Fruit fly (Drosophila melanogaster): Measurements from ENCODE around the gene Ssu72.

The Ssu72 gene

DNA sequence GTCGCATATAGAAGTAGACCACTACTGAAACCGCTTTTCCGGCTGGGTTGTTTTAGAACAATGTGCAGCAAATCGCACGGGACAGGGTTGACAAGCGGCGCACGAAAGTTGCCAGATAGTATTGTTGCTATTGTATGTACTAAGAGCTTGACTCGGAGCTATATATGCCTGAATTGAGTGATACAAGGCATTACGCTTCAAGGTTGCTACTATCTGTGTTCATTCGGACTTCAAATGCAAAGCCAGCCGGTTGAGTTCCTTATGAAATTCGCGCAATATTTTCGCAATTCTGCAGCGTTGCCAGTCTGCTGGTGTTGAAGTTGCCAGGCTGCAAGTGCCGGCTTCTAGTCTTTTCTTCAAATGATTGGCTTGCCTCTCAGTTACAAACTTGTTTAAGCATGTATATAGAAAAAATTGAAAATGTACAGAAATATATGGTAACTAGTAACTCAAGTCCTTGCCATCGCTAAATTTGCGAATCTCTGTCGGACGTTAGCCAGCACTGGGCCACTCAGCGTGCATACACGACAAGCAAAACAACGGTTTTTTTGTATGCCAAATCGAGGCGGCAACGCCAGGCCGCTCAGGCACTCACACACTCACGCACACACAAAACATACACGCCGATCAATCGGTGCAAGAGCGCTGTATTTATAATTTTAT is 12.5 kb upstream of the Ssu72 start, which contains the start of the genes Ranbp21 and Elys:
Gene Ranbp21, minus strand, starts transcription at position 513 of the 663 bp plus-strand sequence.
Gene Elys, plus strand, starts transcription at position 549 of the 663 bp plus-strand sequence.
- TF ChIP-seq noc (tag; optimal IDR thresholded peaks at IDR 0.05) = no peak

- TF ChIP-seq noc (tag; optimal IDR thresholded peaks at IDR 0.05) = no peak
These were observed 1.7 kb upstream of the Ssu72 start for dm6 chrX:19662583-19663195.

DNA sequence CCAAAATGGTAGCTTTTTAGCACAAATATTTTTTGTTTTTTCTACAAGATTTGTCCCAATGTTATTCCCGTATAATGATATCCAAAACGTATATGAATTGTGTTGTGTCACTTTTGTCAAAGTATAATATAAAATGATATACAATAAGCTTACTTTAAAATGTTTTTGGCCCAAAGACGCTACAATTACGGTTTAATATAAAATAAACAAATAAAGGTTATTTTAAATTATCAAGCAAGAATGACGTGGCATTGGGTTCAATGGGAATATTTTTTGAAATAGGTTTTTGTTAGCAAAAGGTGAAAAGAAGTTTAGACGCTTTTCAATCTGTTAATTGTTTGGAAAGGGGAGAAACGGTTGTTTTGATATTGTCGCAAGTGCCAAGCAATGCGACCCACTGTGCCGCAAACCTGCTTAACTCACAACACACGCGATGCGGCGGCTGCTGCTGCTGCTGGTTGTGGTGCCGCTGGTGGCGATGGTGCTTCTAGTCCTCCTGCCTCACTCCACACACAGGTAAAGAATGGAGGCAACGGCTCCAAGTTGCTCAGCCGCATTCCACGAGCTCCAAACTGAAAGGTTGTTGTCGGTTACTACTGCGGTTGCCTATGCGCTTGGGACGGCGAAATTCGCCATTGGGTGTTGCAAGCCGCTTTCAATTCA is 1.0 kb upstream of the Ssu72 start:
- no peak for TF ChIP-seq noc (tag; optimal IDR thresholded peaks at IDR 0.05)

DNA sequence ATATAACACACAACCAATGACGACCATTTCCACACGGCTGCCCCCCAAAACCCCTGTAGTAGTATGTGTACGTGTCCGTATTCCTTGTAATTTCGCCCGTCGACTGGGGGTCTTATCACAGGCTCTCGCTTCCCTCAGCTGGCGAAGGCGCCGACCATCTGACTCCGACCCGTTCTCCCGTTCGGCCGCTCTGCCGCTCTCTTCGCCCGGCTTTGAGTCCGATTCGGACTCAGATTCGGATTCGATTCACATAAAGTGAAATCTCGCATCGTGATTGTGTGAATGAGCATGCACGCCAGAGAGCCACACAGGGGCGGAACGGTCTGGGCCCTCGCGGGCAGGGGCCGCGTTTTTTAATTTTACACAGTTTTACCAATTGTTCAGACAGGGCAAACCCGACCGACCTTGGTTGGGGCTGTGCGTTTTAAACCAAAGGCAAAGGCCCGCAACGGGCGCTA is 1.4 kb downstream of the Ssu72 start:
- peak; percentile 30 for TF ChIP-seq noc (tag; optimal IDR thresholded peaks at IDR 0.05)

DNA sequence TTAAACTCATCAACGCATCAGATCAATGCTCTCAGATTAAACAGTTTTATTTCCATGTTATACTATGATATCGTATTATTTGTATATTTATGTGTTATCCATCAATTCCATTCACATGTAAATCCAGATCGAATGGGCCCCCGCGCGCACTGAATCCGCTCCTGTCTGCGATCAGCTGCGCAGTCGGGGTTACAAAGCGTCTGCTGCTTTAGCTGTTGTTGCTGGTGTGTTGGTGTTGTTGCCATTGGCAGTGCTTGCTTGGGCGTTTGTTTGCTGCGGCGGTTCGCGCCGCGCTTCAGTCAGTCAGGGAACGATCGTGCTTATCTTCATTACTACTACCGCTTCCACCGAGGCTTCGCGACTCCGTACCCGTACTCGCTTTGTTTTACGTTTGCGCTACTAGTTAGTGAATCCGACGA is 2.6 kb downstream of the Ssu72 start, which contains the start of gene Zw:
Gene Zw, plus strand, starts transcription at position 262 of the 419 bp plus-strand sequence.
- peak; percentile 26 for TF ChIP-seq noc (tag; optimal IDR thresholded peaks at IDR 0.05)

dm6 chrX:19667444-19668104 is 3.2 kb downstream of the Ssu72 start:
- TF ChIP-seq noc (tag; optimal IDR thresholded peaks at IDR 0.05) = no peak

dm6 chrX:19668405-19668804 is 4.0 kb downstream of the Ssu72 start:
- peak; percentile 99 for TF ChIP-seq noc (tag; optimal IDR thresholded peaks at IDR 0.05)

dm6 chrX:19675662-19676061 is 11.3 kb downstream of the Ssu72 start, which contains the start of gene et:
Gene et, minus strand, starts transcription at chrX:19675891.
- TF ChIP-seq noc (tag; optimal IDR thresholded peaks at IDR 0.05) = no peak

dm6 chrX:19679207-19679606 is 14.8 kb downstream of the Ssu72 start:
- TF ChIP-seq noc (tag; optimal IDR thresholded peaks at IDR 0.05) = no peak

dm6 chrX:19683040-19683875 is 18.9 kb downstream of the Ssu72 start, which contains the start of the genes dome and Ubqn:
Gene dome, minus strand, starts transcription at chrX:19683518.
Gene Ubqn, plus strand, starts transcription at chrX:19683808.
- TF ChIP-seq noc (tag; optimal IDR thresholded peaks at IDR 0.05) = peak; percentile 42

DNA sequence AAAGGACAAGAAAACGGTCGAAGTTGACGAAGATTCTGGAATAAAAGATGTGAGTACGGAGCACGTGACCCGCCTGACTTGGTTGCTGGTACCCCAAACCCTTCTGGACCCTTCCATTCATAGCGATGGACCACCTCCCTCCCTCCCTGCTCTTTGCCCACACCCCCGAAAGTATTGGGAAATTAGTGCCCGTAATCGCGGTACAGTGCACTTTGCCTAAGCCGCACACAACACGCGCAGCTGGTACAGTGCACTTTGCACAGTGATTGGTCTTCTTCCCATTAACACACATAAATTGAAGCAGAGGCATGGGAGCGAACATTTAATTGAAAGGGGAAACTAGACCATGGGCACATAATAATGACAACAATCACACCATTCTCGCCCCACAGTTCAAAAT is 19.7 kb downstream of the Ssu72 start:
- no peak for TF ChIP-seq noc (tag; optimal IDR thresholded peaks at IDR 0.05)

DNA sequence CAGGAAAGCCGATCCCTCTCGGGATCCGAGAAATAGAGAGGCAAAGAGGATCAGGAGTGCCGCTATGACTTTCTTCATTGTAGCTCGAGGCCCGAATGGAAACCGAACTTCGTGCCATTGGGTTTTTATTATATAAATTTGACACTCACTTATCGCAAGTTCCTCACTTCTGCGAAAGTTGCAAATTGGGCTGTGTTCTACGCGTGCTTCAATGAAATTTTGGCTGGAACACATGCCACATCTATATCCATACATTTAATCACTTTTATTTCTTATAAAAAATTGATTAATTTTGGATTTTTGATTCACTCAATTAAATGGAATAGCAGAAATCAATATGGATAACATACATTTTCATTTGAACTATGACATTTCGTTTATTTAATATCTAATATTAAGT is 24.5 kb downstream of the Ssu72 start, which contains the start of gene CG14227:
Gene CG14227, minus strand, starts transcription at position 101 of the 400 bp plus-strand sequence.
- TF ChIP-seq noc (tag; optimal IDR thresholded peaks at IDR 0.05) = no peak

DNA sequence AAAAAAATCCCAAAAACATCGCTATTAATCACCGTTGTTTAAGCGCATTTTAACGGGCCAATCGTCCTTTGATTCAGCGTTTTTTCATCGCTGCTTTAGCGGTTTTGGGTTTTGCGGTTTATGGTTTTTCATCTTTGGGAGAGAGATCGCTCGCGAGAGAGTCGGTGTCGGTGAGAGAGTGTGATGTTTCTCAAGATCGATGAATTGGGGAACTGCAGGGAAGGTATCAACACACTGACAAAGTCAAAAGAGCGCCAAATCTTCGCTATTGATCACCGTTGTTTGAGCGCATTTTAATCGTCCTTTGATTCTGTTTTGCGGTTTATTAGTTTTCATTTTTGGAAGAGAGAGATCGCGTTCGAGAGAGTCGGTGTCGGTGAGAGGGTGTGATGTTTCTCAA is 25.7 kb downstream of the Ssu72 start:
- no peak for TF ChIP-seq noc (tag; optimal IDR thresholded peaks at IDR 0.05)

DNA sequence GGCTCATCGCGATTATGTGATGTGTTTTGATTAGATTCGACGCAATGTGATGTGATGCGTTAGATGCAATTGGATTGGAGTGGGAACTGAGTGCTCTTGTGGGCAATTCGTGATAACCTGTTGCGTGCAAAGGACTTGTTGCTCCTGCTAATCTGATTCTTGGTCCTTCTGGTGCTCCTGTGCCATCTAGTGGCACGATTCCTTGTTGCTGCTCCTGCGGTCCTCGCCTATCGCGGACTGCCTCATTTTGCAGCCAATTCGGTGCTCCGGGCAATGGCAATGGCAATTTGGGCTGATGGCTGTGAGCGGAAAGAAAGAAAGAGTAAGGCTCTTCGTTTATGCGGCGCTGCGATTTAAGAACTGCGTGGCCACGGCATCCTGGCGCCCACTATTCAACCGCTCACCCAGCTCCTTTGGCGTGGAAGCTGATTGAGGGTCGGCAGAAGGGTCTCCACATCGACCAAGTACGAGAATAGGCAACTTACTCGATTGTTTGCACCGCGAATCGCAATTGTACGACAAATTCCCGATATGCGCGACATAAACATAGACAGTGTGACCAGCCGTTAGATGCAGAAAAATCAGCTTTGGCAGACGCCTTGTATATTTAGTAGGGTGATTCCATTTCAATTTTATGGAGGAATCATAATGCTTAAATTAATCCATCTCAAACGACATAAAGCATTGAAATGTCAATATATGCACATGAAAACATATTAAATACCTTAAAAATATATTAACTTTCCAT is 28.8 kb downstream of the Ssu72 start, which contains the start of gene Mer:
Gene Mer, minus strand, starts transcription at position 550 of the 748 bp plus-strand sequence.
- TF ChIP-seq noc (tag; optimal IDR thresholded peaks at IDR 0.05) = peak; percentile 77
